Fruit fly (Drosophila melanogaster): ENCODE data around the gene fwe.
A peak's percentile ranks its signal among the peaks of the same experiment; 100 is the strongest.

fwe gene

DNA sequence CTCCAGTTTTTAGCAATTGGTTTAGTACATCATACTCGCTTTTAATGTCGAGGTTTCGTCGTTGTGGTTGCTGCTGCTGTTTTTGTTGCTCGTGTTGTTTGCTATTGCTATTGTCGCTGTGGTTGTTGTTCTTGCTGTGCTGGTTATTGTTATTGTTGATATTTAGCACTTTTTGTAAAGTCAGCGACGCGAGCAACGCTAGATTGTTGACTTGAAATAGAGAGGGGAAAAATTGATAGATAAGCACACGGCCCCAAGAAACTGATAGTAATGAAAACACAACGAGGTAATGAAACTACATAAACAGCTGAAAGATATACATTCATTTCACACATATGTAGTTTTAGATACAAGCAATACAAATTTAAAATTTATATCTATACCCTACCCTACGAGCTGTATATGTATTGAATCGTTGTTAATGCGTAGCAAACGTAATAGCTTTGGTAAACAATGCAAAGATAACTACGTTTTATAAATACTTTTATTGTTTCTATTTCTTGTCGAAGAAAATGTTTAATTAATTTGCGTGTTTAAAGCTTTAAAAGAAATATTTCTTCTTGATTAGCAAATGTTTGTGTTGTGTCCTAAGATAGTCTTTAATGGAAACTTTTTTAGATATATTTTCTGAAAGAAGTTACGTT lies 7.7 kb upstream of the fwe start:
- TF ChIP-seq Blimp-1 (GFP tag; optimal IDR thresholded peaks at IDR 0.05) (no peak), fkh (GFP tag; optimal IDR thresholded peaks at IDR 0.05) (peak; percentile 90), CG16779 (tag; optimal IDR thresholded peaks at IDR 0.05) (peak; percentile 9), Eip78C (GFP tag) (peak; percentile 6), Eip75B (GFP tag; optimal IDR thresholded peaks at IDR 0.05) (no peak)

DNA sequence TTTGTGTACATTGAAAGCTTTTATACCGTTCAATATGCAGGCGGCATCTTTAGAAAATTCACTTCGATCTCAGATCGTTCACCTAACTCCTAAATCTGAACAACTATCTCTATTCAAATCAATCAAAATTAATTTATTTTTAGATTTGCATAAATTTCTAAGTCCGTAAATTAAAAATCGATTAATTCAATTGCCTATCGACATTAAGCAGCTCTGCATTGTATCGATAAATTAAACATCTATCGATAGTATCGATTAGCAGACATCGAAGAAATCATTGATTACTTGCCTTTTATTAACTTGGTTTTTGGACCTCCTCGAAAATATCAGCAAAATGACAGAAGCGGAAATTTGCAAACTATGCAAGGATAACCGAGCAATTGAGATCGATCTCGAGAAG lies 504 bp upstream of the fwe start, which contains the start of gene CkIIalpha-i1:
TSS of gene CkIIalpha-i1 (plus strand) at position 266 of the 400 bp plus-strand sequence.
- TF ChIP-seq vri (GFP tag; optimal IDR thresholded peaks at IDR 0.05) (no peak), OdsH (GFP tag; optimal IDR thresholded peaks at IDR 0.05) (no peak), CG6808 (GFP tag; optimal IDR thresholded peaks at IDR 0.05) (no peak), CG11762 (GFP tag; optimal IDR thresholded peaks at IDR 0.05; ENCODE audit: insufficient read depth) (no peak), cyc (GFP tag; optimal IDR thresholded peaks at IDR 0.05) (no peak), CG6854 (GFP tag; optimal IDR thresholded peaks at IDR 0.05) (no peak), fkh (GFP tag; optimal IDR thresholded peaks at IDR 0.05) (no peak), CG3032 (tag; optimal IDR thresholded peaks at IDR 0.05) (no peak), spab (GFP tag; optimal IDR thresholded peaks at IDR 0.05) (no peak), CG9139 (GFP tag; optimal IDR thresholded peaks at IDR 0.05) (no peak), CG34406 (GFP tag; optimal IDR thresholded peaks at IDR 0.05) (no peak), CG10669 (GFP tag; optimal IDR thresholded peaks at IDR 0.05) (no peak)

DNA sequence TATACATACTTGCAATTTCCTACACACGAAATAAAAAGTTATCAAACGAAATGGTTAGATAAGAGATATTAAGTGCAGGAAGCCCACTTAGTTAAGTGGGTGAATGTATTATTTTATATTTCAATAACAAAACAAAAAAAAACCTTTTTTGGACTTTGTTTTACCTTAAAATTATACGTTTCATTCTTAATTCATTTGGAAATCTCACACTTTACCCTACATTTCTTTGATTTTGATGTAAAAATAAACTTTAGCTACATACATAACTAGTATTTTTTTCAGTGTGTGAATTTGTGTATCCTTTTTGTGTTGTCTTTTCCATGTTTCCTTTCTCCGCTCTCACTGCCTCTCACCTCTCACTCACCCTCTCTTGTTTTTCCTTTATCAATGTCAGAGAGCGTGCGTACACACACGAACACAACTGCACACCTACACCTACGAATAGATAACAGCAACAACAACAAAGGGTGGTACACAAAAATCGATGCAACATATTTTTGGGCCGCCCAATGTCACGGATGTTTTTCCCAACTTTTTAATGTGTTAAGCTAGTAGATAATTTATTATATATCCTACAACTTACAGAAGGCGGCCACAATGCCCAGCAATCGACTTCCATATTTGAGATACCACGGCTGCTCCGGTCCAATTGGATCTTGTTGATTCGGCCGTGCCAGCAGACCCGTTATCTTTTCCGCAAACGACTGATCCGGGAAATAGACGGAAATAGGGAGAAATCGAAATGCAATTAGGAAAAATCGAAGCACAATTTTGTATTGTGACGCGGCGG lies 662 bp downstream of the fwe start:
- TF ChIP-seq Eip75B (GFP tag; optimal IDR thresholded peaks at IDR 0.05) (peak; percentile 97), CG8319 (GFP tag; optimal IDR thresholded peaks at IDR 0.05) (peak; percentile 92), CG6808 (GFP tag; optimal IDR thresholded peaks at IDR 0.05) (peak; percentile 83), Eip78C (GFP tag) (peak; percentile 99), CG11762 (GFP tag; optimal IDR thresholded peaks at IDR 0.05; ENCODE audit: insufficient read depth) (peak; percentile 96), CG31627 (GFP tag; optimal IDR thresholded peaks at IDR 0.05) (peak; percentile 92), svp (GFP tag) (peak; percentile 95), net (GFP tag; optimal IDR thresholded peaks at IDR 0.05) (peak; percentile 95), CG3919 (GFP tag; optimal IDR thresholded peaks at IDR 0.05) (peak; percentile 96), esn (GFP tag; optimal IDR thresholded peaks at IDR 0.05) (peak; percentile 96), CG6276 (GFP tag; optimal IDR thresholded peaks at IDR 0.05) (no peak), Sox15 (GFP tag; optimal IDR thresholded peaks at IDR 0.05) (peak; percentile 87), lz (GFP tag; optimal IDR thresholded peaks at IDR 0.05) (peak; percentile 93), CG9139 (GFP tag; optimal IDR thresholded peaks at IDR 0.05) (peak; percentile 83), Ets96B (tag; optimal IDR thresholded peaks at IDR 0.05) (peak; percentile 92), ss (GFP tag; optimal IDR thresholded peaks at IDR 0.05) (peak; percentile 84 to 90), fd59A (GFP tag; optimal IDR thresholded peaks at IDR 0.05) (peak; percentile 86), Ets21C (GFP tag; optimal IDR thresholded peaks at IDR 0.05) (peak; percentile 87), CG6792 (GFP tag; optimal IDR thresholded peaks at IDR 0.05) (peak; percentile 95), CG6854 (GFP tag; optimal IDR thresholded peaks at IDR 0.05) (peak; percentile 75), CG34406 (GFP tag; optimal IDR thresholded peaks at IDR 0.05) (peak; percentile 95), CG10631 (GFP tag; optimal IDR thresholded peaks at IDR 0.05) (peak; percentile 96), CG7368 (GFP tag; optimal IDR thresholded peaks at IDR 0.05) (peak; percentile 91), OdsH (GFP tag; optimal IDR thresholded peaks at IDR 0.05) (peak; percentile 95), CG11902 (GFP tag; optimal IDR thresholded peaks at IDR 0.05) (peak; percentile 75), Sox14 (GFP tag; optimal IDR thresholded peaks at IDR 0.05) (peak; percentile 94), CG3032 (tag; optimal IDR thresholded peaks at IDR 0.05) (peak; percentile 90), spab (GFP tag; optimal IDR thresholded peaks at IDR 0.05) (peak; percentile 90), CG32006 (GFP tag; optimal IDR thresholded peaks at IDR 0.05) (peak; percentile 96), Sox102F (GFP tag; optimal IDR thresholded peaks at IDR 0.05) (peak; percentile 89), CG1621 (tag; optimal IDR thresholded peaks at IDR 0.05) (peak; percentile 81), CG4318 (GFP tag; optimal IDR thresholded peaks at IDR 0.05) (peak; percentile 90), CG16779 (tag; optimal IDR thresholded peaks at IDR 0.05) (no peak), vri (GFP tag; optimal IDR thresholded peaks at IDR 0.05) (peak; percentile 67), Smox (GFP tag; optimal IDR thresholded peaks at IDR 0.05) (no peak), CG8119 (GFP tag; IDR thresholded peaks at IDR 0.05) (peak; percentile 95), CG6163 (GFP tag; IDR thresholded peaks at IDR 0.05) (peak; percentile 88; the same call in 2 of the 3 replicates), topi (GFP tag; optimal IDR thresholded peaks at IDR 0.05) (peak; percentile 95), fd85E (GFP tag; optimal IDR thresholded peaks at IDR 0.05) (peak; percentile 75)

All from whole organism, prepupa.